Fruit fly (Drosophila melanogaster) S2 (cell line): ENCODE results near the gene CG15254.

Experiments
- CG8478 ChIP-seq: fragments of >200 bp; optimal IDR thresholded peaks from 2 replicates; lab custom pipeline; 2018
- CTCF ChIP-seq, 2 experiments: fragments of >200 bp; optimal IDR thresholded peaks; 2 replicates each; lab custom pipeline; 2018

- TF ChIP-seq CG8478 (lab: Kevin White, UChicago) (no peak), CTCF (optimal IDR thresholded peaks at IDR 0.05; lab: Kevin White, UChicago) (no peak)
These were observed 15.1 kb upstream of the CG15254 start, which contains the start of gene CG18480 for dm6 chr2L:15629596-15630168.
